Worm (Caenorhabditis elegans) whole organism, midembryonic: Measurements from ENCODE around the gene Y52E8A.6.

ENCODE experiments used
- T22C8.4 ChIP-seq: fragments of 200-800 bp; sonication (Bioruptor generic); IDR thresholded peaks from 2 replicates; pipeline ENCODE4 v1.3.6; 2022; ENCODE audit warnings: missing genetic modification characterization, missing compliant biosample characterization
- cog-1 ChIP-seq: sonication (generic microtip); optimal IDR thresholded peaks from 2 replicates; lab custom pipeline; 2016; ENCODE audit warnings: missing genetic modification characterization, missing compliant biosample characterization
- flt-1 ChIP-seq: fragments of 200-800 bp; sonication (Bioruptor generic); IDR thresholded peaks from 2 replicates; pipeline ENCODE4 v1.3.6; 2022; ENCODE audit warnings: missing genetic modification characterization, missing compliant biosample characterization
- klf-2 ChIP-seq: fragments of 200-800 bp; sonication (Bioruptor generic); conservative IDR thresholded peaks from 2 replicates; pipeline ENCODE4 v1.3.6; 2022; ENCODE audit warnings: missing genetic modification reagents, missing genetic modification characterization, missing compliant biosample characterization
- med-1 ChIP-seq: sonication (generic microtip); optimal IDR thresholded peaks from 2 replicates; lab custom pipeline; 2017; ENCODE audit warnings: missing genetic modification characterization, mild to moderate bottlenecking, missing compliant biosample characterization, antibody characterized with exemption, missing genetic modification reagents; ENCODE audit not compliant: insufficient read depth
- ref-1 ChIP-seq: fragments of 200-800 bp; sonication (Bioruptor generic); conservative IDR thresholded peaks from 2 replicates; pipeline ENCODE4 v1.3.6; 2022; ENCODE audit warnings: missing genetic modification reagents, missing genetic modification characterization, missing compliant biosample characterization
- tab-1 ChIP-seq: fragments of 200-800 bp; sonication (Bioruptor generic); IDR thresholded peaks from 2 replicates; pipeline ENCODE4 v1.3.6; 2022; ENCODE audit warnings: missing genetic modification characterization, missing compliant biosample characterization
- ztf-23 ChIP-seq: fragments of 200-800 bp; sonication (Bioruptor generic); IDR thresholded peaks from 2 replicates; pipeline ENCODE4 v1.3.6; 2022; ENCODE audit warnings: missing genetic modification reagents, missing genetic modification characterization, missing compliant biosample characterization
- ztf-29 ChIP-seq: fragments of 200-800 bp; sonication (Bioruptor generic); IDR thresholded peaks from 2 replicates; pipeline ENCODE4 v1.3.6; 2022; ENCODE audit warnings: missing genetic modification reagents, missing genetic modification characterization, missing compliant biosample characterization

Gene Y52E8A.6

ce11 chrII:4319537-4320019 is at the start of gene Y52E8A.6:
Y52E8A.6 (minus strand) TSS chrII:4319969.
- TF ChIP-seq med-1 (GFP tag; lab: Kevin White, UChicago) (no peak), tab-1 (GFP tag; lab: Robert Waterston, UW) (no peak), ztf-23 (GFP tag; lab: Robert Waterston, UW) (no peak), flt-1 (GFP tag; lab: Robert Waterston, UW) (no peak), ztf-29 (GFP tag; lab: Robert Waterston, UW) (no peak), T22C8.4 (GFP tag; lab: Robert Waterston, UW) (no peak), klf-2 (no peak), ref-1 (GFP tag; lab: Robert Waterston, UW) (no peak), cog-1 (no peak)

ce11 chrII:4367923-4368322 is 48.2 kb upstream of the Y52E8A.6 start, which contains the start of gene try-9:
try-9 (plus strand) TSS chrII:4368223.
- no peak for TF ChIP-seq cog-1
- TF ChIP-seq tab-1 (GFP tag; lab: Robert Waterston, UW), result no peak
- TF ChIP-seq med-1 (GFP tag; lab: Kevin White, UChicago), result no peak
- TF ChIP-seq klf-2, result no peak
- TF ChIP-seq ztf-23 (GFP tag; lab: Robert Waterston, UW), result no peak
- TF ChIP-seq T22C8.4 (GFP tag; lab: Robert Waterston, UW), result no peak
- TF ChIP-seq flt-1 (GFP tag; lab: Robert Waterston, UW), result no peak
- no peak for TF ChIP-seq ztf-29 (GFP tag; lab: Robert Waterston, UW)
- TF ChIP-seq ref-1 (GFP tag; lab: Robert Waterston, UW), result no peak

- TF ChIP-seq ref-1 (GFP tag; lab: Robert Waterston, UW) (no peak), cog-1 (no peak), tab-1 (GFP tag; lab: Robert Waterston, UW) (no peak), flt-1 (GFP tag; lab: Robert Waterston, UW) (no peak), ztf-29 (GFP tag; lab: Robert Waterston, UW) (no peak), klf-2 (no peak)
These were observed 42.3 kb upstream of the Y52E8A.6 start for ce11 chrII:4362088-4362487.

- no peak for TF ChIP-seq cog-1
- no peak for TF ChIP-seq ref-1 (GFP tag; lab: Robert Waterston, UW)
- no peak for TF ChIP-seq ztf-29 (GFP tag; lab: Robert Waterston, UW)
- TF ChIP-seq ztf-23 (GFP tag; lab: Robert Waterston, UW), result no peak
- TF ChIP-seq tab-1 (GFP tag; lab: Robert Waterston, UW), result no peak
- TF ChIP-seq flt-1 (GFP tag; lab: Robert Waterston, UW), result no peak
- no peak for TF ChIP-seq klf-2
- no peak for TF ChIP-seq med-1 (GFP tag; lab: Kevin White, UChicago)
- TF ChIP-seq T22C8.4 (GFP tag; lab: Robert Waterston, UW), result no peak
These were observed 39.5 kb upstream of the Y52E8A.6 start for ce11 chrII:4359219-4359618.

DNA sequence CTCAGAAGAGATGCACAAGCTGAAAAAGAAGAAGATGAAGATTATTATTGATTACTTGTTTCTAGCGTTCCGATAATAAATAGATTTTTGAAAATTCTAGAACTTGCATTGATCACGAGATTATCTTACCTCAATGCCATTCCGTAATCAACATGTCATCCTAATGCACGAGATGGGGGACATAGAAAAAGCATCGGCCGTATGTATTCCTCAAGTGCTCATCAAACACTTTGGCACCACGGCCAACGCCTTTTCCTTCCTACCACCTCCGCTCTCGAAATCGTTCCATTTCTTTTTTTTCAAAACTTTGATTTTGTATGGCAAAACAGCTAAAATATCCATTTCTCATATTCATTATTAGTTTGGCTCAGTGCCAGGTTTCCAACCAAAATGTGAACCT is 39.0 kb upstream of the Y52E8A.6 start, which contains the start of gene lat-2:
lat-2 (plus strand) TSS at position 301 of the 400 bp plus-strand sequence.
- TF ChIP-seq tab-1 (GFP tag; lab: Robert Waterston, UW) (no peak), flt-1 (GFP tag; lab: Robert Waterston, UW) (no peak), ref-1 (GFP tag; lab: Robert Waterston, UW) (no peak), T22C8.4 (GFP tag; lab: Robert Waterston, UW) (no peak)

ce11 chrII:4355217-4355616 is 35.4 kb upstream of the Y52E8A.6 start, which contains the start of the genes H20J04.7 and H20J04.1:
H20J04.7 (minus strand) TSS chrII:4355317.
H20J04.1 (plus strand) TSS chrII:4355613.
- TF ChIP-seq flt-1 (GFP tag; lab: Robert Waterston, UW), result no peak

DNA sequence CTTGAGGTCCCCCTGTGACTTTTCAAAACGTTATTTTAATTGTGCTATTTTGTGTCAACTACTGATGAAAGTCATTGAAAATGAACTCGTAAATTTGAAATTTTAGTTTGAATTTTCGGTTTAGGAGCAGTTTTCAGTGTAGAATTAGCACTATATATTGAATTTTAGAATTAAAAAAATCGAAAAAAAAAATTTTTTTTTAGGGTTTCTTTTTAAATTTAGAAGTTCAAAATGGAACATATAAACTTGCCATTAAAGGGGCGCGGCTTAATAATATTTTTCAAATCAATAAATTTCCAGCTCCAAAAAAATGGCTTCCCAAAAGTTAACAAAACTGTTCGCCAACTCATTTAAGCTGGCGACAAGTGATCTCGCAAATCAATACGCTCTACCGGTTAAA is 31.1 kb upstream of the Y52E8A.6 start, which contains the start of gene H20J04.9:
H20J04.9 (plus strand) TSS at position 301 of the 400 bp plus-strand sequence.
- no peak for TF ChIP-seq ztf-23 (GFP tag; lab: Robert Waterston, UW)
- TF ChIP-seq cog-1, result no peak
- TF ChIP-seq ref-1 (GFP tag; lab: Robert Waterston, UW), result no peak
- TF ChIP-seq med-1 (GFP tag; lab: Kevin White, UChicago), result no peak

DNA sequence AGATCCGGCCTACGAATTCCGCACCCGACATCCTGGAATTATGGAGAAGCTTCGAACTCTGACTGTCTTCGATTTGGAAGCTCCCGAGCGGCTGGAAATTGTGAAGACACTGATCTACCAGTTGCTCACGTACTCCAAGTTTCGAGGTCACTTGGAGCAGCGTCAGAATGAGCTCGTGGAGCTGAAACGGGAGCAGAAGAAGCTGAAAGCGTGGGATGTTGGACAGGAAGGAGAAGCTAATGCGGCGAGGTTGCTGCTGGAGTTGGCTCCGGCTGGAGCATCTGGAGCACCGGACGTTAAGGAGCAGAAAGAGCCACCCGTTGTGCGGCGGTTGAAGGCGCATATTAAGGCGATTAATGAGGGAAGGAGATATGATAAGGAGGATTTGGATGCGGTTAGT is 24.5 kb upstream of the Y52E8A.6 start:
- TF ChIP-seq ztf-29 (GFP tag; lab: Robert Waterston, UW) (no peak), tab-1 (GFP tag; lab: Robert Waterston, UW) (no peak), cog-1 (no peak), klf-2 (no peak), med-1 (GFP tag; lab: Kevin White, UChicago) (no peak), ref-1 (GFP tag; lab: Robert Waterston, UW) (no peak), T22C8.4 (GFP tag; lab: Robert Waterston, UW) (no peak), ztf-23 (GFP tag; lab: Robert Waterston, UW) (no peak), flt-1 (GFP tag; lab: Robert Waterston, UW) (no peak)

DNA sequence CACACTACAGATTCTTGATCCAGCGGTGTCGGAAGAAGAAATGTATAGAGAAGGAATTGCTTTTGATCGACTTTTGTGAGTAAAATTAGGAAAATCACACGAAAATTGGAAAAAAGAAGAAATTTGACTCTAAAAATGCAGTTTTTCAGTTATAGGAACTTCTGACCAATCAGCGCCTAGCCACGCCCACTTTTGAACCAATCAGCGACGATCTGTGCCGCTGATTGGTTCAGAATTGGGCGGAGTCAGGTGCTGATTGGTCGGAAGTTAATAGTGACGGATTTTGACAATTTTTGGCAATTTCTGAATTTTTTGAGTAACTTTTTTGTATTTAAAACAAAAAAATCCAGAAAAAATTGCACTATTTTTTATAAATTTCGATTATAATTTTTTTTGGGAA is 21.7 kb upstream of the Y52E8A.6 start:
- TF ChIP-seq ztf-23 (GFP tag; lab: Robert Waterston, UW) (no peak), tab-1 (GFP tag; lab: Robert Waterston, UW) (no peak), flt-1 (GFP tag; lab: Robert Waterston, UW) (no peak)

- no peak for TF ChIP-seq ref-1 (GFP tag; lab: Robert Waterston, UW)
- no peak for TF ChIP-seq flt-1 (GFP tag; lab: Robert Waterston, UW)
- TF ChIP-seq tab-1 (GFP tag; lab: Robert Waterston, UW), result no peak
- TF ChIP-seq T22C8.4 (GFP tag; lab: Robert Waterston, UW), result no peak
- no peak for TF ChIP-seq cog-1
- no peak for TF ChIP-seq klf-2
- no peak for TF ChIP-seq med-1 (GFP tag; lab: Kevin White, UChicago)
- no peak for TF ChIP-seq ztf-23 (GFP tag; lab: Robert Waterston, UW)
- no peak for TF ChIP-seq ztf-29 (GFP tag; lab: Robert Waterston, UW)
These were observed 20.1 kb upstream of the Y52E8A.6 start, which contains the start of gene athp-2 for ce11 chrII:4339882-4340281. athp-2 (plus strand) TSS chrII:4340182.
